Worm (Caenorhabditis elegans): ENCODE data around the gene sand-1.
"Not testable (repeated sequence)": the region's sequence is repeated elsewhere in the genome, so short reads cannot be mapped to it uniquely, and the experiment has no call there.

- not testable (repeated sequence) for TF ChIP-seq unc-62 (GFP tag; optimal IDR thresholded peaks at IDR 0.05); ztf-11 (tag; optimal IDR thresholded peaks at IDR 0.05); nhr-25 (tag; optimal IDR thresholded peaks at IDR 0.05); lin-39 (tag; optimal IDR thresholded peaks at IDR 0.05); mml-1 (tag; optimal IDR thresholded peaks at IDR 0.05); jun-1 (tag; optimal IDR thresholded peaks at IDR 0.05); ztf-4 (tag; optimal IDR thresholded peaks at IDR 0.05); elt-1 (tag; optimal IDR thresholded peaks at IDR 0.05); zag-1 (tag; optimal IDR thresholded peaks at IDR 0.05); mdl-1 (tag; optimal IDR thresholded peaks at IDR 0.05); R02D3.7 (tag; optimal IDR thresholded peaks at IDR 0.05); ama-1 (optimal IDR thresholded peaks at IDR 0.05); daf-12 (tag; optimal IDR thresholded peaks at IDR 0.05)
These were observed 16.0 kb upstream of the sand-1 start, which contains the start of gene gba-4 for ce11 chrIV:5350480-5351193.
